Fruit fly (Drosophila melanogaster) whole organism, prepupa: Measurements from ENCODE around the gene CG6621.

Experiments
- CG10631 ChIP-seq: fragments of 200-800 bp; sonication (Bioruptor generic); optimal IDR thresholded peaks from 2 replicates; lab custom pipeline; 2016; ENCODE audit warnings: missing biosample characterization, missing genetic modification characterization
- CG11762 ChIP-seq: fragments of 200-800 bp; sonication (Bioruptor generic); optimal IDR thresholded peaks from 3 replicates; lab custom pipeline; 2016; ENCODE audit warnings: missing biosample characterization, missing genetic modification characterization; ENCODE audit not compliant: insufficient read depth
- CG11902 ChIP-seq: fragments of 200-800 bp; sonication (Bioruptor generic); optimal IDR thresholded peaks from 3 replicates; lab custom pipeline; 2016; ENCODE audit warnings: missing biosample characterization, missing genetic modification characterization
- CG15336 ChIP-seq: fragments of 200-800 bp; sonication (Bioruptor generic); IDR thresholded peaks from 2 replicates; pipeline ENCODE4 v1.3.6; 2022; ENCODE audit warnings: missing biosample characterization, missing genetic modification characterization
- CG1621 ChIP-seq: fragments of 200-800 bp; sonication (Bioruptor generic); optimal IDR thresholded peaks from 3 replicates; lab custom pipeline; 2018; ENCODE audit warnings: missing biosample characterization, mild to moderate bottlenecking, missing genetic modification characterization
- CG16779 ChIP-seq: fragments of 200-800 bp; sonication (Bioruptor generic); optimal IDR thresholded peaks from 3 replicates; lab custom pipeline; 2017; ENCODE audit warnings: missing biosample characterization, mild to moderate bottlenecking, missing genetic modification characterization
- CG31627 ChIP-seq: fragments of 200-800 bp; sonication (Bioruptor generic); optimal IDR thresholded peaks from 3 replicates; lab custom pipeline; 2016; ENCODE audit warnings: missing biosample characterization, missing genetic modification characterization
- CG32006 ChIP-seq: fragments of 200-800 bp; sonication (Bioruptor generic); optimal IDR thresholded peaks from 3 replicates; lab custom pipeline; 2017; ENCODE audit warnings: missing biosample characterization, mild to moderate bottlenecking, missing genetic modification characterization
- CG34406 ChIP-seq: fragments of 200-800 bp; sonication (Bioruptor generic); optimal IDR thresholded peaks from 3 replicates; lab custom pipeline; 2016; ENCODE audit warnings: missing biosample characterization, missing genetic modification characterization
- CG3919 ChIP-seq: fragments of 200-800 bp; sonication (Bioruptor generic); optimal IDR thresholded peaks from 3 replicates; lab custom pipeline; 2016; ENCODE audit warnings: missing biosample characterization, missing genetic modification characterization
- CG4318 ChIP-seq: fragments of 200-800 bp; sonication (Bioruptor generic); optimal IDR thresholded peaks from 3 replicates; lab custom pipeline; 2017; ENCODE audit warnings: missing biosample characterization, mild to moderate bottlenecking, missing genetic modification characterization
- CG6163 ChIP-seq: fragments of 200-800 bp; sonication (Bioruptor generic); IDR thresholded peaks from 3 replicates; pipeline ENCODE4 v1.3.6; 2022; ENCODE audit warnings: missing biosample characterization, missing genetic modification characterization
- CG6276 ChIP-seq: fragments of 200-800 bp; sonication (Bioruptor generic); optimal IDR thresholded peaks from 2 replicates; lab custom pipeline; 2017; ENCODE audit warnings: missing biosample characterization, mild to moderate bottlenecking, missing genetic modification characterization
- CG7368 ChIP-seq: fragments of 200-800 bp; sonication (Bioruptor generic); optimal IDR thresholded peaks from 3 replicates; lab custom pipeline; 2016; ENCODE audit warnings: missing biosample characterization, missing genetic modification characterization
- CG8319 ChIP-seq: fragments of 200-800 bp; sonication (Bioruptor generic); optimal IDR thresholded peaks from 3 replicates; lab custom pipeline; 2016; ENCODE audit warnings: missing biosample characterization, missing genetic modification characterization
- Eip78C ChIP-seq: fragments of 200-800 bp; sonication (Bioruptor generic); peaks from one replicate; lab custom pipeline; 2016; ENCODE audit warnings: missing biosample characterization, missing genetic modification characterization
- Hr39 ChIP-seq: fragments of 200-800 bp; sonication (Bioruptor generic); optimal IDR thresholded peaks from 2 replicates; lab custom pipeline; 2016; ENCODE audit warnings: missing biosample characterization, missing genetic modification characterization
- Hr4 ChIP-seq: fragments of 200-800 bp; sonication (Bioruptor generic); optimal IDR thresholded peaks from 3 replicates; lab custom pipeline; 2016; ENCODE audit warnings: missing biosample characterization, missing genetic modification characterization
- Lpt ChIP-seq: fragments of 200-800 bp; sonication (Bioruptor generic); optimal IDR thresholded peaks from 3 replicates; lab custom pipeline; 2016; ENCODE audit warnings: missing biosample characterization, missing genetic modification characterization
- OdsH ChIP-seq: fragments of 200-800 bp; sonication (Bioruptor generic); optimal IDR thresholded peaks from 3 replicates; lab custom pipeline; 2016; ENCODE audit warnings: missing biosample characterization, missing genetic modification characterization
- Smox ChIP-seq: fragments of 200-800 bp; sonication (Bioruptor generic); optimal IDR thresholded peaks from 3 replicates; lab custom pipeline; 2016; ENCODE audit warnings: missing biosample characterization, missing genetic modification characterization
- Sox102F ChIP-seq: fragments of 200-800 bp; sonication (Bioruptor generic); optimal IDR thresholded peaks from 2 replicates; lab custom pipeline; 2016; ENCODE audit warnings: missing biosample characterization, mild to moderate bottlenecking, missing genetic modification characterization
- Sox14 ChIP-seq: fragments of 200-800 bp; sonication (Bioruptor generic); optimal IDR thresholded peaks from 3 replicates; lab custom pipeline; 2016; ENCODE audit warnings: missing biosample characterization, missing genetic modification characterization
- achi ChIP-seq: fragments of 200-800 bp; sonication (Bioruptor generic); optimal IDR thresholded peaks from 3 replicates; lab custom pipeline; 2016; ENCODE audit warnings: missing biosample characterization, missing genetic modification characterization
- acj6 ChIP-seq: fragments of 200-800 bp; sonication (Bioruptor generic); optimal IDR thresholded peaks from 3 replicates; lab custom pipeline; 2016; ENCODE audit warnings: missing biosample characterization, missing genetic modification characterization
- eg ChIP-seq: fragments of 200-800 bp; sonication (Bioruptor generic); IDR thresholded peaks from 3 replicates; pipeline ENCODE4 v1.3.6; 2022; ENCODE audit warnings: missing biosample characterization, missing genetic modification characterization
- esn ChIP-seq: fragments of 200-800 bp; sonication (Bioruptor generic); optimal IDR thresholded peaks from 2 replicates; lab custom pipeline; 2016; ENCODE audit warnings: missing biosample characterization, mild to moderate bottlenecking, missing genetic modification characterization, moderate library complexity
- fd85E ChIP-seq: fragments of 200-800 bp; sonication (Bioruptor generic); optimal IDR thresholded peaks from 3 replicates; lab custom pipeline; 2016; ENCODE audit warnings: missing biosample characterization, missing genetic modification characterization
- fkh ChIP-seq: fragments of 200-800 bp; sonication (Bioruptor generic); optimal IDR thresholded peaks from 3 replicates; lab custom pipeline; 2017; ENCODE audit warnings: missing biosample characterization, mild to moderate bottlenecking, missing genetic modification characterization, moderate library complexity
- lz ChIP-seq: fragments of 200-800 bp; sonication (Bioruptor generic); optimal IDR thresholded peaks from 3 replicates; lab custom pipeline; 2016; ENCODE audit warnings: missing biosample characterization, missing genetic modification characterization
- net ChIP-seq: fragments of 200-800 bp; sonication (Bioruptor generic); optimal IDR thresholded peaks from 3 replicates; lab custom pipeline; 2016; ENCODE audit warnings: missing biosample characterization, missing genetic modification characterization
- salr ChIP-seq, 2 experiments: fragments of 200-800 bp; sonication (Bioruptor generic); optimal IDR thresholded peaks; 3 replicates each; lab custom pipeline; 2016 to 2018; ENCODE audit warnings: missing biosample characterization in 2 of 2, missing genetic modification characterization in 2 of 2, mild to moderate bottlenecking in 1 of 2
- ss ChIP-seq, 2 experiments: fragments of 200-800 bp; sonication (Bioruptor generic); optimal IDR thresholded peaks; 2 replicates in 1 of 2; 3 replicates in 1 of 2; lab custom pipeline; 2017 to 2018; ENCODE audit warnings: mild to moderate bottlenecking in 2 of 2, missing biosample characterization in 2 of 2, missing genetic modification characterization in 2 of 2, moderate library complexity in 1 of 2
- svp ChIP-seq: fragments of 200-800 bp; sonication (Bioruptor generic); peaks from one replicate; lab custom pipeline; 2016; ENCODE audit warnings: missing biosample characterization, missing genetic modification characterization
- topi ChIP-seq: fragments of 200-800 bp; sonication (Bioruptor generic); optimal IDR thresholded peaks from 3 replicates; lab custom pipeline; 2016; ENCODE audit warnings: missing biosample characterization, missing genetic modification characterization
- vri ChIP-seq: fragments of 200-800 bp; sonication (Bioruptor generic); optimal IDR thresholded peaks from 3 replicates; lab custom pipeline; 2016; ENCODE audit warnings: missing biosample characterization, mild to moderate bottlenecking, missing genetic modification characterization

CG6621 gene

DNA sequence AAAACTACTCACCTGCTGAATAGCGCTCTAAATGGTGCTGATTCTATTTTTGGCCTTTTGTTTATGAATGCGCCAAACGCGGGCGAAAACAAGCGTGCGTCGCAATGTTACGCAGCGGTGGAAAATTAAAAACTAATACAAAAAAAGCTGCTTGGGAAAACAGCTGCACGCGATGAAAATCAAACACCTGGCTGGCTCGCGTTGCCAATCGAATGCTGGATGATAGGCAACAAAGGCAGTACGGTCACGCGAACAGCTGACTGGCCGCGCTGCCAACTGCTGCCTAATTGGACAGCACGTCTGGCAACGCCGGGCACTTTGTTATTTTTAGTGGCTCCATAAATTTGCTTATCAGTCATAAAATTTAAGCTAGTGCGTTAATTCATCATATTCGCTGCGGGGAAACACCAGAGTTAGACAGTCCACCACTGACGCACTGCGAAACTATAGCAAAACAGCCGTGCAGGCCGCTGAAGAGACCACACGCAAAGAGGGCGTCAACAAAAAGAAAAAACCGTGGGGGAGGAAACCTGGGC, 24.8 kb downstream of the CG6621 start, which contains the start of the genes SelR and Tsp86D:
SelR (minus strand) TSS at position 216 of the 536 bp plus-strand sequence.
Tsp86D (plus strand) TSS at position 282 of the 536 bp plus-strand sequence.
- peak; percentile 58 for TF ChIP-seq Sox14
- TF ChIP-seq CG15336 (GFP tag; lab: Robert Waterston, UW): peak; percentile 9; the same call in 1 of the 2 replicates
- TF ChIP-seq CG10631: no peak
- no peak for TF ChIP-seq CG6276 (GFP tag; lab: Kevin White, UChicago)
- peak; percentile 63 for TF ChIP-seq fkh (GFP tag; lab: Kevin White, UChicago)
- 0 out of 3 replicates have a peak, but pooled peaks have one; percentile 6 for TF ChIP-seq eg (GFP tag; lab: Robert Waterston, UW)
- no peak for TF ChIP-seq salr (GFP tag; optimal IDR thresholded peaks at IDR 0.05; lab: Kevin White, UChicago)
- peak; percentile 31 for TF ChIP-seq net (GFP tag; lab: Kevin White, UChicago)
- no peak for TF ChIP-seq achi (GFP tag; lab: Kevin White, UChicago)
- TF ChIP-seq esn (GFP tag; lab: Kevin White, UChicago): peak; percentile 10
- TF ChIP-seq ss (GFP tag; optimal IDR thresholded peaks at IDR 0.05; lab: Kevin White, UChicago): peak in 1 of 2 experiments; percentile 14

DNA sequence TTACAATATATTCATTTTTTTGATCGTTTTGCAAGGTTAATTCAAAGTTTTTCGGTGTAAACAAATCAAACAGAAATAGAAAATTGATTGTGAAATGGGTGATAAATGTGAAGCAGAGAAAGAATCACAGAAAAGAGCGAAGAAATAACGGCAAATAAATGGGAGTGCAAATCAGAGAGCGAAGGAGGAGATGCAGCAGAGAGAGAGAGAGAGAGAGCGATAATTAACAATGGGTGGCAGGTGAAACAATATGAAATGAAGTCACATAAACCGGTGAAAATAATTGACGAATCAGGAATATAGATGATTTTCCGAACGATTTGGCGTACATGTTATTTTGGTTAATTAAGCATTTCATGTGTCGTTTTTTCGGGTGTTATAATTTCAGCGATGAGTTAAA, 29.4 kb downstream of the CG6621 start:
- TF ChIP-seq vri (GFP tag; lab: Kevin White, UChicago) (no peak), svp (no peak), CG4318 (GFP tag; lab: Kevin White, UChicago) (no peak), Smox (GFP tag; lab: Kevin White, UChicago) (no peak), acj6 (GFP tag; lab: Kevin White, UChicago) (no peak), OdsH (GFP tag; lab: Kevin White, UChicago) (no peak), Sox102F (GFP tag; lab: Kevin White, UChicago) (no peak)
- TF ChIP-seq, all 60 proteins: peak for 0

dm6 chr3R:10863446-10863819, 29.9 kb downstream of the CG6621 start:
- TF ChIP-seq Eip78C (GFP tag; lab: Kevin White, UChicago) (peak; percentile 36), Hr4 (GFP tag; lab: Kevin White, UChicago) (peak; percentile 27), CG10631 (no peak), CG16779 (no peak), CG32006 (GFP tag; lab: Kevin White, UChicago) (peak; percentile 47), CG4318 (GFP tag; lab: Kevin White, UChicago) (no peak), Hr39 (peak; percentile 11)

DNA sequence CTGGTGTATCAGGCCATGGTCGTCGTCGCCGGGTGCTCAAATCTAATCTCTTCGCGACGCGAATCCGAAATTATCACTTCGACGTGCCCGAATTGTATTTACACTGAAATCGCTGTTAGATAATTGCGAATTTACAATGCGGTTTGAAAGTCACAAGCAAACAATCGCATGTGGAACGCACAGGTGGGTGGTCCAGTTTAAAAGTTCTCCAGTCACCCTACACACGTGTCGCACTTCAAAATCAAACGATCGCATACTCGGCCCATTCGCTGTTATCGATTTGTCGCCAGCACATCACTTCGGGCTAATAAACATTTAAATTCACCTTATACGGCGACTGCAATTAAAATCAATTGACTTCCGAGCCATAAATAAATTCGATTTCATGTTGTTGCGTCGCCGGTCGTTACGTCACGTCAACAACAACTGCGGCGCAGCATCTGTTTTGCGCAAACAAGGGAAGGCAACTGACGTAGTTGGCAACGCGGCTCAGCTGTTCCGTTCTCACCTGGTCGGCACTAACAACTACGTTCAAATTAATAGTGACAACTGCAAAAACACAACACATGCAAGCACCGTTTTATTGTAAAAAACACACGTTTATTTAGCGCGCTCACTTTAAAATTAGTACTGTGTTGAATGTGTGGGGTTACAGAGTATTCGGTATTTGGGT, 30.4 kb downstream of the CG6621 start, which contains the start of gene CG6574:
CG6574 (minus strand) TSS at position 216 of the 673 bp plus-strand sequence.
- TF ChIP-seq CG6163 (GFP tag; lab: Robert Waterston, UW) (peak; percentile 32; the same call in 2 of the 3 replicates), fkh (GFP tag; lab: Kevin White, UChicago) (peak; percentile 77), vri (GFP tag; lab: Kevin White, UChicago) (peak; percentile 79), Eip78C (GFP tag; lab: Kevin White, UChicago) (peak; percentile 74), CG11902 (no peak), fd85E (GFP tag; lab: Kevin White, UChicago) (no peak), CG8319 (GFP tag; lab: Kevin White, UChicago) (no peak), CG7368 (GFP tag; lab: Kevin White, UChicago) (peak; percentile 30), acj6 (GFP tag; lab: Kevin White, UChicago) (no peak), CG3919 (GFP tag; lab: Kevin White, UChicago) (no peak), eg (GFP tag; lab: Robert Waterston, UW) (peak; percentile 61; the same call in 1 of the 3 replicates), achi (GFP tag; lab: Kevin White, UChicago) (peak; percentile 20), CG11762 (GFP tag; lab: Kevin White, UChicago) (peak; percentile 20), CG31627 (GFP tag; lab: Kevin White, UChicago) (peak; percentile 20), ss (GFP tag; optimal IDR thresholded peaks at IDR 0.05; lab: Kevin White, UChicago) (no peak), CG6276 (GFP tag; lab: Kevin White, UChicago) (no peak), CG34406 (GFP tag; lab: Kevin White, UChicago) (no peak), Lpt (GFP tag; lab: Kevin White, UChicago) (no peak), esn (GFP tag; lab: Kevin White, UChicago) (peak; percentile 43), Sox14 (peak; percentile 7), net (GFP tag; lab: Kevin White, UChicago) (peak; percentile 3), CG1621 (tag; lab: Kevin White, UChicago) (no peak), lz (GFP tag; lab: Kevin White, UChicago) (peak; percentile 18), topi (peak; percentile 7)
